Fruit fly (Drosophila melanogaster): ENCODE measurements around the gene PolrMT.
A peak's percentile ranks its signal among the peaks of the same experiment; 100 is the strongest.

Gene PolrMT

dm6 chr2L:1135495-1135894 lies 27.3 kb upstream of the PolrMT start (continued):
- TF ChIP-seq Xbp1 (GFP tag; optimal IDR thresholded peaks at IDR 0.05) (peak; percentile 24), CG34224 (GFP tag; IDR thresholded peaks at IDR 0.05; ENCODE audit: partially characterized antibody) (no peak), CG14860 (GFP tag; IDR thresholded peaks at IDR 0.05; ENCODE audit: partially characterized antibody) (no peak), CG2116 (GFP tag; optimal IDR thresholded peaks at IDR 0.05) (no peak), HLH54F (GFP tag; optimal IDR thresholded peaks at IDR 0.05) (no peak), CG8924 (tag; optimal IDR thresholded peaks at IDR 0.05) (peak; percentile 44), Hmr (GFP tag; optimal IDR thresholded peaks at IDR 0.05) (peak; percentile 67), kah (GFP tag; optimal IDR thresholded peaks at IDR 0.05) (no peak), phol (tag; optimal IDR thresholded peaks at IDR 0.05) (peak; percentile 5), ranshi (GFP tag; IDR thresholded peaks at IDR 0.05) (no peak), CG7745 (tag; optimal IDR thresholded peaks at IDR 0.05) (no peak), CG2129 (GFP tag; IDR thresholded peaks at IDR 0.05; ENCODE audit: partially characterized antibody) (no peak), Poxn (GFP tag; IDR thresholded peaks at IDR 0.05) (no peak), Dek (tag; optimal IDR thresholded peaks at IDR 0.05) (peak; percentile 29), Sox102F (GFP tag; optimal IDR thresholded peaks at IDR 0.05) (peak; percentile 40), CG11247 (GFP tag; IDR thresholded peaks at IDR 0.05) (no peak), Dip3 (GFP tag; optimal IDR thresholded peaks at IDR 0.05) (no peak), CG11696 (GFP tag; IDR thresholded peaks at IDR 0.05) (no peak), CG13287 (GFP tag; IDR thresholded peaks at IDR 0.05; ENCODE audit: partially characterized antibody) (no peak), slbo (GFP tag; IDR thresholded peaks at IDR 0.05) (peak; percentile 32; the same call in 1 of the 2 replicates), Bgb (GFP tag; IDR thresholded peaks at IDR 0.05; ENCODE audit: partially characterized antibody) (no peak), Meics (GFP tag; optimal IDR thresholded peaks at IDR 0.05) (peak; percentile 63), CG3163 (GFP tag; optimal IDR thresholded peaks at IDR 0.05) (no peak), CG18599 (GFP tag; optimal IDR thresholded peaks at IDR 0.05) (peak; percentile 71), lola (GFP tag; optimal IDR thresholded peaks at IDR 0.05) (no peak), CG6254 (GFP tag; optimal IDR thresholded peaks at IDR 0.05) (no peak), run (tag; optimal IDR thresholded peaks at IDR 0.05) (no peak), CoRest (tag; optimal IDR thresholded peaks at IDR 0.05) (peak; percentile 15), cwo (GFP tag; optimal IDR thresholded peaks at IDR 0.05) (peak; percentile 28), CG32772 (GFP tag; IDR thresholded peaks at IDR 0.05) (no peak), crol (GFP tag; IDR thresholded peaks at IDR 0.05) (no peak), Atf6 (GFP tag; IDR thresholded peaks at IDR 0.05) (no peak), CG9727 (GFP tag; optimal IDR thresholded peaks at IDR 0.05) (peak; percentile 29), HHEX (GFP tag; optimal IDR thresholded peaks at IDR 0.05) (peak; percentile 7), inv (GFP tag; IDR thresholded peaks at IDR 0.05; ENCODE audit: partially characterized antibody) (no peak), MTF-1 (GFP tag; optimal IDR thresholded peaks at IDR 0.05; ENCODE audit: borderline replicate concordance) (no peak), CG15269 (tag; optimal IDR thresholded peaks at IDR 0.05) (peak; percentile 34), MBD-R2 (GFP tag; IDR thresholded peaks at IDR 0.05) (no peak), B-H2 (GFP tag; optimal IDR thresholded peaks at IDR 0.05) (no peak), CG9817 (tag; optimal IDR thresholded peaks at IDR 0.05) (no peak), CG12391 (tag; optimal IDR thresholded peaks at IDR 0.05) (peak; percentile 34)
